Worm (Caenorhabditis elegans): ENCODE measurements around the gene nspb-9.

Gene nspb-9

DNA sequence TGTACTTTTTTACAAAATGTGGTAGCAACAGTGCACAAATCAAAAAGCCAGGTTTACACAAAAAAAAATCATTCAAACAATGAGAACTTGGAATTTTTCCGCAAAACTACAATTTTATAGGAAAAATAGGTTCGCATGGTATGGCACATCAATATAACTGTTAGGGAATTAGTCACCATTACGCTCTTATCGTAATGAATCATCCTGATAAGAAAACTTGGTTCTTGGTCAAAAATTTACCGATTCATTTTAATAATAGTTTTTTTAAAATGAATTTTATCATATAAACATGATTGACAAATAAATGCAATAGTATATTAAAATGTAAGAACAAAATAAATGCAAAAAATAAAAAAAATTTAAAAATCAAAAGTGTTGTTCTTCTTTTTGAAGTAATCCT is 40.1 kb upstream of the nspb-9 start:
- TF ChIP-seq T26A5.8 (tag; optimal IDR thresholded peaks at IDR 0.05) (no peak), nfya-1 (tag; optimal IDR thresholded peaks at IDR 0.05; ENCODE audit: borderline replicate concordance, insufficient read depth) (no peak), F33H1.4 (GFP tag; IDR thresholded peaks at IDR 0.05) (no peak), pha-4 (tag; optimal IDR thresholded peaks at IDR 0.05) (no peak), B0019.2 (GFP tag; conservative IDR thresholded peaks at IDR 0.05) (no peak), mes-4 (tag; optimal IDR thresholded peaks at IDR 0.05) (no peak), akir-1 (GFP tag; optimal IDR thresholded peaks at IDR 0.05) (no peak), tlf-1 (GFP tag; optimal IDR thresholded peaks at IDR 0.05) (no peak), ztf-3 (GFP tag; optimal IDR thresholded peaks at IDR 0.05) (no peak)

DNA sequence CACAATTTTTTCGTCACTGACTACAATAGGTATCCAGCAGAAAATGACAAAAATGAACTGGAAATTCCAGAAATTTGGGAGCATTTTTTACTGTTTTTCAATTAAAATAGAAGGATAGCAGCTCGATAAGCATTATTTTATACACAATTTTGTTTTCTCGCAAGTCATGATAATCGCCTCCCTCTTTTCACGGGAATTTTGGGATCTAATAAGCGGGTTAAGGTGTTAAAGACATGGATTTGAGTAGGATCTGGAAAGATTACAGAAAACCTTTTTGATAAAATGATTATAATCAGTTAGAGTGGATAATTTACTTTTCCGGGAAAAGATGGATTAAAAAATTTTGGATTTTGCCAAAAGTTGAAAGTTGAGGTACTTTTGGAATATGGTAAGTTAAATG is 32.0 kb upstream of the nspb-9 start, which contains the start of gene gcy-29:
Gene gcy-29, minus strand, starts transcription at position 101 of the 400 bp plus-strand sequence.
- TF ChIP-seq nhr-27 (tag; optimal IDR thresholded peaks at IDR 0.05) (no peak), sptf-2 (GFP tag; optimal IDR thresholded peaks at IDR 0.05) (no peak), nhr-120 (GFP tag; IDR thresholded peaks at IDR 0.05) (no peak), ceh-100 (GFP tag; IDR thresholded peaks at IDR 0.05) (no peak), madf-10 (tag; optimal IDR thresholded peaks at IDR 0.05) (no peak), snpc-1.1 (tag; optimal IDR thresholded peaks at IDR 0.05; ENCODE audit: insufficient read depth) (no peak), somi-1 (GFP tag; optimal IDR thresholded peaks at IDR 0.05) (no peak), akir-1 (GFP tag; optimal IDR thresholded peaks at IDR 0.05) (no peak)

DNA sequence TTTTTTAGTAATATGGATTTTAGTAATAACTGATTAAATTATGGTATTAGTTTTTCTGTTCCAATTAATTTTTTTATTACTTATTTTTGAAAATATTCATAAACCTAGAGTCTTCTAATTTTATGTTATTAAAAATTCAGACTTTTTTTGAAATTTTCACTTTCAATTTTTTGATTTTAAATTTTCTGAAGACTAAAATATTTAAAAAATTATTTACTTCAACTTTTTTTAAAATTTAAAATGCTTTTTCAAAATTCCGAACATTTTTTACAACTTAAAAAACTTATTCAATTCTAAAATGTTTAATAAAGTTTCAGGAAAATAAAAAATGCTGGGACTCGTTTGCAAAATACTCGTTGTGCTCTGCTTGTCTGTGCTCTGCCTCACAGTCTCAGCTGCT is 30.0 kb upstream of the nspb-9 start, which contains the start of gene nlp-41:
Gene nlp-41, plus strand, starts transcription at position 301 of the 400 bp plus-strand sequence.
- TF ChIP-seq egl-44 (GFP tag; IDR thresholded peaks at IDR 0.05), result no peak
- TF ChIP-seq let-607 (tag; optimal IDR thresholded peaks at IDR 0.05), result no peak

DNA sequence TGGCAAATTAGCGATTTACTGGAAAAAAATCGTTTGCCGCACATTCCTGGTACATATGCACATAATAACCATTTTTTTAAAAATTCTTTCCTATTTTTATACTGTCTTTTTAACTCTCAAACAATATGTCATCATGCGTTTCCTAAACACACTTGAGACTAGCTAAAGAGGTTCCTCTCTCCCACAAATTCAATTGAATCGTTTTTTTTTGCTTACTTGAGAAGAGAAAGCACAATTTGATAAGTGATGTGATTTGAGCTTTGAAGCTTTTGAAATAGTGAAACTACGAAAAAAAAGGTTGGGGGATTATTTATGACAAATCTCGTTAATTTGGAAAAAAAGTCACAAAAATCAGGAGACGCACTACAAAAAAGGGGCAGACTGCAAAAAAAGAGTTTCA is 25.6 kb upstream of the nspb-9 start:
- no peak for TF ChIP-seq him-1 (tag; optimal IDR thresholded peaks at IDR 0.05)
- TF ChIP-seq pbrm-1 (GFP tag; IDR thresholded peaks at IDR 0.05), result no peak
- TF ChIP-seq hmg-20 (GFP tag; IDR thresholded peaks at IDR 0.05), result no peak
- TF ChIP-seq K12H6.12 (tag; optimal IDR thresholded peaks at IDR 0.05), result no peak
- TF ChIP-seq ekl-4 (GFP tag; IDR thresholded peaks at IDR 0.05), result no peak
- no peak for TF ChIP-seq B0261.1 (tag; optimal IDR thresholded peaks at IDR 0.05)
- TF ChIP-seq F57C9.4 (tag; optimal IDR thresholded peaks at IDR 0.05), result no peak
- TF ChIP-seq hmg-1.2 (GFP tag; IDR thresholded peaks at IDR 0.05), result no peak
- TF ChIP-seq attf-6 (GFP tag; IDR thresholded peaks at IDR 0.05), result no peak
- TF ChIP-seq ztf-6 (GFP tag; IDR thresholded peaks at IDR 0.05), result no peak
- TF ChIP-seq hsf-1 (GFP tag; IDR thresholded peaks at IDR 0.05), result no peak
- no peak for TF ChIP-seq mcd-1 (GFP tag; IDR thresholded peaks at IDR 0.05)
- TF ChIP-seq nhr-90 (tag; optimal IDR thresholded peaks at IDR 0.05), result no peak
- TF ChIP-seq lsy-27 (tag; optimal IDR thresholded peaks at IDR 0.05; ENCODE audit: borderline replicate concordance, insufficient read depth), result no peak
- no peak for TF ChIP-seq D2030.7 (GFP tag; IDR thresholded peaks at IDR 0.05)
- no peak for TF ChIP-seq repo-1 (tag; optimal IDR thresholded peaks at IDR 0.05)

All from whole organism, young adult.